Fruit fly (Drosophila melanogaster) whole organism, embryonic: Measurements from ENCODE around the gene CG42335.

ENCODE experiments used
- Ada2b ChIP-seq: fragments of 200-800 bp; sonication (Bioruptor generic); IDR thresholded peaks from 2 replicates; pipeline ENCODE4 v1.3.6; 2022; ENCODE audit warnings: missing biosample characterization, missing genetic modification characterization
- Antp ChIP-seq: fragments of 200-800 bp; sonication (Bioruptor generic); optimal IDR thresholded peaks from 3 replicates; lab custom pipeline; 2016; ENCODE audit warnings: missing biosample characterization, missing genetic modification characterization
- C15 ChIP-seq: fragments of 200-800 bp; sonication (Bioruptor generic); IDR thresholded peaks from 3 replicates; pipeline ENCODE4 v1.3.6; 2022; ENCODE audit warnings: missing biosample characterization, missing genetic modification characterization
- CG10431 ChIP-seq: fragments of 200-800 bp; sonication (Bioruptor generic); optimal IDR thresholded peaks from 3 replicates; lab custom pipeline; 2018; ENCODE audit warnings: missing biosample characterization, mild to moderate bottlenecking, missing genetic modification characterization
- CG12299 ChIP-seq: fragments of 200-800 bp; sonication (Bioruptor generic); optimal IDR thresholded peaks from 2 replicates; lab custom pipeline; 2018; ENCODE audit warnings: missing biosample characterization, mild to moderate bottlenecking, missing genetic modification characterization
- CG12659 ChIP-seq: fragments of 200-800 bp; sonication (Bioruptor generic); optimal IDR thresholded peaks from 3 replicates; lab custom pipeline; 2017; ENCODE audit warnings: mild to moderate bottlenecking, missing biosample characterization, missing genetic modification reagents, missing genetic modification characterization
- CG13424 ChIP-seq: fragments of 200-800 bp; sonication (Bioruptor generic); optimal IDR thresholded peaks from 2 replicates; lab custom pipeline; 2019; ENCODE audit warnings: missing biosample characterization, mild to moderate bottlenecking, missing genetic modification characterization, moderate library complexity
- CG14441 ChIP-seq: fragments of 200-800 bp; sonication (Bioruptor generic); IDR thresholded peaks from 2 replicates; pipeline ENCODE4 v1.3.6; 2022; ENCODE audit warnings: missing biosample characterization, missing genetic modification characterization
- CG14860 ChIP-seq: fragments of 200-800 bp; sonication (Bioruptor generic); IDR thresholded peaks from 3 replicates; pipeline ENCODE4 v1.3.6; 2022; ENCODE audit warnings: missing biosample characterization, missing genetic modification characterization; ENCODE audit not compliant: partially characterized antibody
- CG17328 ChIP-seq: fragments of 200-800 bp; sonication (Bioruptor generic); IDR thresholded peaks from 2 replicates; pipeline ENCODE4 v1.3.6; 2022; ENCODE audit warnings: missing biosample characterization, missing genetic modification characterization
- CG18011 ChIP-seq: fragments of 200-800 bp; sonication (Bioruptor generic); optimal IDR thresholded peaks from 2 replicates; lab custom pipeline; 2017; ENCODE audit warnings: missing biosample characterization, missing genetic modification characterization, mild to moderate bottlenecking, moderate library complexity, missing genotype
- CG18262 ChIP-seq: fragments of 200-800 bp; optimal IDR thresholded peaks from 3 replicates; lab custom pipeline; 2019; ENCODE audit warnings: missing biosample characterization, mild to moderate bottlenecking, missing genetic modification characterization, moderate library complexity
- CG32767 ChIP-seq: fragments of 200-800 bp; sonication (Bioruptor generic); IDR thresholded peaks from 2 replicates; pipeline ENCODE4 v1.3.6; 2022; ENCODE audit warnings: missing biosample characterization, missing genetic modification characterization
- CG3281 ChIP-seq: fragments of 200-800 bp; sonication (Bioruptor generic); optimal IDR thresholded peaks from 3 replicates; lab custom pipeline; 2017; ENCODE audit warnings: missing biosample characterization, mild to moderate bottlenecking, missing genetic modification characterization
- CG34422 ChIP-seq: fragments of 200-800 bp; sonication (Bioruptor generic); IDR thresholded peaks from 3 replicates; pipeline ENCODE4 v1.3.6; 2022; ENCODE audit warnings: missing biosample characterization, missing genetic modification characterization
- CG3838 ChIP-seq: fragments of 200-800 bp; sonication (Bioruptor generic); optimal IDR thresholded peaks from 3 replicates; lab custom pipeline; 2016; ENCODE audit warnings: missing biosample characterization, missing genetic modification characterization
- CG6765 ChIP-seq: fragments of 200-800 bp; sonication (Bioruptor generic); optimal IDR thresholded peaks from 3 replicates; lab custom pipeline; 2017; ENCODE audit warnings: missing biosample characterization, mild to moderate bottlenecking, missing genetic modification characterization
- CG6854 ChIP-seq: fragments of 200-800 bp; sonication (Bioruptor generic); optimal IDR thresholded peaks from 3 replicates; lab custom pipeline; 2017; ENCODE audit warnings: missing biosample characterization, mild to moderate bottlenecking, missing genetic modification characterization
- CG7987 ChIP-seq: fragments of 200-800 bp; sonication (Bioruptor generic); optimal IDR thresholded peaks from 2 replicates; lab custom pipeline; 2018; ENCODE audit warnings: missing biosample characterization, mild to moderate bottlenecking, missing genetic modification characterization, moderate library complexity
- CG8089 ChIP-seq: fragments of 200-800 bp; sonication (Bioruptor generic); optimal IDR thresholded peaks from 3 replicates; lab custom pipeline; 2016; ENCODE audit warnings: missing biosample characterization, missing genetic modification characterization
- CG8281 ChIP-seq: fragments of 200-800 bp; sonication (Bioruptor generic); optimal IDR thresholded peaks from 2 replicates; lab custom pipeline; 2018; ENCODE audit warnings: missing biosample characterization, mild to moderate bottlenecking, missing genetic modification characterization, moderate library complexity
- CoRest ChIP-seq: fragments of 200-800 bp; sonication (Bioruptor generic); optimal IDR thresholded peaks from 3 replicates; lab custom pipeline; 2018; ENCODE audit warnings: missing biosample characterization, mild to moderate bottlenecking, missing genetic modification characterization, moderate library complexity
- E2f1 ChIP-seq: fragments of 200-800 bp; sonication (Bioruptor generic); IDR thresholded peaks from 2 replicates; pipeline ENCODE4 v1.3.6; 2022; ENCODE audit warnings: missing biosample characterization, missing genetic modification characterization
- Hr3 ChIP-seq: fragments of 200-800 bp; sonication (Bioruptor generic); optimal IDR thresholded peaks from 3 replicates; lab custom pipeline; 2016; ENCODE audit warnings: missing biosample characterization, missing genetic modification characterization
- Lpt ChIP-seq: fragments of >200 bp; optimal IDR thresholded peaks from 2 replicates; lab custom pipeline; 2018; ENCODE audit warnings: missing biosample characterization, missing genetic modification characterization
- Mad ChIP-seq: fragments of 200-800 bp; sonication (Bioruptor generic); optimal IDR thresholded peaks from 2 replicates; lab custom pipeline; 2016; ENCODE audit warnings: missing biosample characterization, missing genetic modification characterization
- Optix ChIP-seq: fragments of 200-800 bp; sonication (Bioruptor generic); IDR thresholded peaks from 3 replicates; pipeline ENCODE4 v1.3.6; 2022; ENCODE audit warnings: missing biosample characterization, missing genetic modification characterization
- Ravus ChIP-seq: fragments of 200-800 bp; sonication (Bioruptor generic); IDR thresholded peaks from 2 replicates; pipeline ENCODE4 v1.3.6; 2022; ENCODE audit warnings: missing biosample characterization, missing genetic modification characterization
- Ssrp ChIP-seq: fragments of 200-800 bp; sonication (Bioruptor generic); optimal IDR thresholded peaks from 2 replicates; lab custom pipeline; 2018; ENCODE audit warnings: missing biosample characterization, mild to moderate bottlenecking, missing genetic modification characterization, moderate library complexity
- YL-1 ChIP-seq: fragments of 200-800 bp; sonication (Bioruptor generic); optimal IDR thresholded peaks from 3 replicates; lab custom pipeline; 2017; ENCODE audit warnings: missing biosample characterization, mild to moderate bottlenecking, missing genetic modification characterization
- ap ChIP-seq: fragments of 200-800 bp; sonication (Bioruptor generic); IDR thresholded peaks from 2 replicates; pipeline ENCODE4 v1.3.6; 2022; ENCODE audit warnings: missing biosample characterization, missing genetic modification characterization
- ara ChIP-seq: fragments of 200-800 bp; sonication (Bioruptor generic); IDR thresholded peaks from 2 replicates; pipeline ENCODE4 v1.3.6; 2022; ENCODE audit warnings: missing biosample characterization, missing genetic modification characterization
- az2 ChIP-seq: fragments of 200-800 bp; sonication (Bioruptor generic); optimal IDR thresholded peaks from 3 replicates; lab custom pipeline; 2016; ENCODE audit warnings: missing biosample characterization, missing genetic modification characterization
- bowl ChIP-seq: fragments of 200-800 bp; sonication (Bioruptor generic); IDR thresholded peaks from 2 replicates; pipeline ENCODE4 v1.3.6; 2022; ENCODE audit warnings: missing biosample characterization, missing genetic modification characterization
- cad ChIP-seq: fragments of >200 bp; optimal IDR thresholded peaks from 2 replicates; lab custom pipeline; 2017; ENCODE audit warnings: missing biosample characterization, missing genetic modification characterization
- crc ChIP-seq: fragments of 200-800 bp; sonication (Bioruptor generic); optimal IDR thresholded peaks from 2 replicates; lab custom pipeline; 2016; ENCODE audit warnings: missing biosample characterization, missing genetic modification characterization
- crp ChIP-seq, 2 experiments: fragments of 200-800 bp; sonication (Bioruptor generic); optimal IDR thresholded peaks; 2 replicates in 1 of 2; 3 replicates in 1 of 2; lab custom pipeline; 2017; ENCODE audit warnings: missing biosample characterization in 2 of 2, missing genetic modification characterization in 2 of 2, mild to moderate bottlenecking in 1 of 2, moderate library complexity in 1 of 2
- dm ChIP-seq: fragments of 200-800 bp; sonication (Bioruptor generic); optimal IDR thresholded peaks from 3 replicates; lab custom pipeline; 2016; ENCODE audit warnings: missing biosample characterization, missing genetic modification characterization
- ewg ChIP-seq: fragments of 200-800 bp; sonication (Bioruptor generic); optimal IDR thresholded peaks from 3 replicates; lab custom pipeline; 2017; ENCODE audit warnings: mild to moderate bottlenecking, missing biosample characterization, missing genetic modification reagents, missing genetic modification characterization
- fd96Cb ChIP-seq: fragments of 200-800 bp; sonication (Bioruptor generic); optimal IDR thresholded peaks from 2 replicates; lab custom pipeline; 2018; ENCODE audit warnings: missing biosample characterization, mild to moderate bottlenecking, missing genetic modification characterization, moderate library complexity
- kah ChIP-seq: fragments of 200-800 bp; sonication (Bioruptor generic); optimal IDR thresholded peaks from 2 replicates; lab custom pipeline; 2018; ENCODE audit warnings: missing biosample characterization, mild to moderate bottlenecking, missing genetic modification characterization
- ken ChIP-seq: fragments of 200-800 bp; sonication (Bioruptor generic); IDR thresholded peaks from 3 replicates; pipeline ENCODE4 v1.3.6; 2022; ENCODE audit warnings: missing biosample characterization, missing genetic modification characterization
- onecut ChIP-seq: fragments of 200-800 bp; sonication (Bioruptor generic); IDR thresholded peaks from 2 replicates; pipeline ENCODE4 v1.3.6; 2022; ENCODE audit warnings: missing biosample characterization, missing genetic modification characterization
- prd ChIP-seq, 3 experiments: fragments of >200 bp in 2 of 3; fragments of 200-800 bp in 1 of 3; sonication (Bioruptor generic) in 1 of 3; optimal IDR thresholded peaks in 2 of 3; IDR thresholded peaks in 1 of 3; 2 replicates in 2 of 3; 3 replicates in 1 of 3; pipeline versions ENCODE4 v1.3.6 to Lab custom; 2017 to 2022; ENCODE audit warnings: missing biosample characterization in 1 of 3, missing genetic modification characterization in 1 of 3
- scrt ChIP-seq: fragments of 200-800 bp; sonication (Bioruptor generic); optimal IDR thresholded peaks from 2 replicates; lab custom pipeline; 2018; ENCODE audit warnings: missing biosample characterization, mild to moderate bottlenecking, missing genetic modification characterization, moderate library complexity
- sd ChIP-seq: fragments of 200-800 bp; sonication (Bioruptor generic); optimal IDR thresholded peaks from 3 replicates; lab custom pipeline; 2018; ENCODE audit warnings: missing biosample characterization, mild to moderate bottlenecking, missing genetic modification characterization, moderate library complexity
- slou ChIP-seq: fragments of 200-800 bp; sonication (Bioruptor generic); optimal IDR thresholded peaks from 3 replicates; lab custom pipeline; 2016; ENCODE audit warnings: missing biosample characterization, missing genetic modification characterization
- sob ChIP-seq: fragments of 200-800 bp; sonication (Bioruptor generic); IDR thresholded peaks from 2 replicates; pipeline ENCODE4 v1.3.6; 2022; ENCODE audit warnings: missing biosample characterization, missing genetic modification characterization
- vnd ChIP-seq: fragments of 200-800 bp; sonication (Bioruptor generic); IDR thresholded peaks from 3 replicates; pipeline ENCODE4 v1.3.6; 2022; ENCODE audit warnings: missing biosample characterization, missing genetic modification characterization; ENCODE audit not compliant: partially characterized antibody
- zen2 ChIP-seq: fragments of 200-800 bp; sonication (Bioruptor generic); IDR thresholded peaks from 3 replicates; pipeline ENCODE4 v1.3.6; 2022; ENCODE audit warnings: missing biosample characterization, missing genetic modification characterization; ENCODE audit not compliant: partially characterized antibody

The CG42335 gene

DNA sequence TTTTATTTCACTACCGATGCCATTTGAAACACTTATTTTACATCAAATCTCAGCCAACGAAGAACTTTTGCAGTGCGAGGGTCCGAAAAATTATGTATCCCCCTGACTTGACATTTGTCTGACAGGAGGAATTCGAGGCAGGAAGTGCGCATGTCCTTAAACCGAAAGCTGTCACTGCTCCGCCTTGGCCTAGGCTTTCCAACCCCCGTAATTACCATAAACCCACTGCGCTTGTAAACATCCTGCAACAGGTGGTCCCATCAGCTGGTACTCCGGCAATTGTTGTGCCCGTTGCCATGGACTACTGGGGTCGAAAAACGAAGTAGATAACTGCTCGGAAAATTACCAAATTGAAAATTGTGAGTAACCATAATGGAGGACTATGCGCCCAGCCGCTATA is 17.2 kb downstream of the CG42335 start, which contains the start of the genes GABA-B-R2 and CG6800:
Gene GABA-B-R2, minus strand, starts transcription at position 75 of the 400 bp plus-strand sequence.
Gene CG6800, plus strand, starts transcription at position 373 of the 400 bp plus-strand sequence.
- TF ChIP-seq Ada2b (GFP tag; lab: Robert Waterston, UW) (no peak), scrt (peak; percentile 96), kah (peak; percentile 64), CG34422 (GFP tag; lab: Robert Waterston, UW) (peak; percentile 66; the same call in 1 of the 3 replicates), crp (GFP tag; optimal IDR thresholded peaks at IDR 0.05; lab: Kevin White, UChicago) (peak in 1 of 2 experiments; percentile 56), YL-1 (peak; percentile 9), sd (tag; lab: Kevin White, UChicago) (no peak), ewg (GFP tag; lab: Kevin White, UChicago) (peak; percentile 97)
- TF ChIP-seq, all 482 proteins: peak for 6

DNA sequence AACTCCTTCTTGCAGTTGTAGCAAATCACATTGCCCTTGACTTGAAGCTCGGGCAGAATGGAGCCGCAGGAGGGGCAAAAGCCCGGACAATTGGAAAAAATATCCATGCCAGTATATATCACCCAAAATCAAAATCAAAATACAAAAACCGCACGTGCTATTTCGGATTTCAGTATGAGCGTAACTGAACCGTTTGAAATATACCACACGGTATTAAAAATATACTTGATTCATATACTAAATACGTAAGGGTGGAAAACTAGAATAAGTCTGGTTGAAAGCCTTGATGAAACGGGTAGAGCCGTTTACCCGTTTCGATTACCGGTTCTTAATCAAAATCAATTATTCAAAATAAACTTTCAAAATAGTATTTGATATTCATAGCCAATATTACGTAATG is 19.1 kb downstream of the CG42335 start, which contains the start of gene Polr1H:
Gene Polr1H, minus strand, starts transcription at position 188 of the 400 bp plus-strand sequence.
- TF ChIP-seq crc, result no peak
- TF ChIP-seq CG18011 (GFP tag; lab: Kevin White, UChicago), result no peak
- TF ChIP-seq ara (GFP tag; lab: Robert Waterston, UW), result no peak
- TF ChIP-seq sob, result no peak
- TF ChIP-seq CG6854 (GFP tag; lab: Kevin White, UChicago), result no peak
- no peak for TF ChIP-seq Optix (GFP tag; lab: Robert Waterston, UW)
- no peak for TF ChIP-seq CG3281
- TF ChIP-seq CG32767 (GFP tag; lab: Robert Waterston, UW), result no peak
- TF ChIP-seq C15 (GFP tag; lab: Robert Waterston, UW), result no peak
- TF ChIP-seq ap, result no peak
- no peak for TF ChIP-seq CG3838 (GFP tag; lab: Kevin White, UChicago)
- no peak for TF ChIP-seq Ssrp (tag; lab: Kevin White, UChicago)
- no peak for TF ChIP-seq Hr3 (GFP tag; lab: Kevin White, UChicago)
- no peak for TF ChIP-seq Antp (GFP tag; lab: Kevin White, UChicago)
- TF ChIP-seq CG17328 (GFP tag; lab: Robert Waterston, UW), result no peak
- TF ChIP-seq prd (optimal IDR thresholded peaks at IDR 0.05; lab: Kevin White, UChicago), result no peak
- TF ChIP-seq prd (GFP tag; IDR thresholded peaks at IDR 0.05; lab: Robert Waterston, UW), result no peak
- TF ChIP-seq fd96Cb (tag; lab: Kevin White, UChicago), result no peak
- TF ChIP-seq CG10431 (GFP tag; lab: Kevin White, UChicago), result no peak
- no peak for TF ChIP-seq CG8281 (tag; lab: Kevin White, UChicago)
- TF ChIP-seq Lpt, result no peak
- TF ChIP-seq Mad (GFP tag; lab: Kevin White, UChicago), result no peak
- TF ChIP-seq CoRest (tag; lab: Kevin White, UChicago), result no peak
- no peak for TF ChIP-seq CG8089 (GFP tag; lab: Kevin White, UChicago)
- no peak for TF ChIP-seq zen2
- TF ChIP-seq onecut (GFP tag; lab: Robert Waterston, UW), result no peak
- TF ChIP-seq E2f1, result no peak
- TF ChIP-seq az2 (GFP tag; lab: Kevin White, UChicago), result no peak
- no peak for TF ChIP-seq cad (GFP tag; lab: Kevin White, UChicago)
- no peak for TF ChIP-seq CG13424
- TF ChIP-seq CG7987 (GFP tag; lab: Kevin White, UChicago), result no peak
- TF ChIP-seq CG12299, result no peak
- TF ChIP-seq CG18262 (tag; lab: Kevin White, UChicago), result no peak
- TF ChIP-seq slou (GFP tag; lab: Kevin White, UChicago), result no peak
- no peak for TF ChIP-seq Ravus (GFP tag; lab: Robert Waterston, UW)
- TF ChIP-seq CG14441 (GFP tag; lab: Robert Waterston, UW), result no peak
- TF ChIP-seq ken (GFP tag; lab: Robert Waterston, UW), result no peak
- TF ChIP-seq CG6765 (GFP tag; lab: Kevin White, UChicago), result no peak
- peak; percentile 90 for TF ChIP-seq dm (GFP tag; lab: Kevin White, UChicago)
- TF ChIP-seq CG14860 (GFP tag; lab: Robert Waterston, UW), result no peak
- no peak for TF ChIP-seq vnd
- TF ChIP-seq CG12659, result peak; percentile 37
- TF ChIP-seq bowl (GFP tag; lab: Robert Waterston, UW), result no peak
- no peak for TF ChIP-seq sd (tag; lab: Kevin White, UChicago)
